Fruit fly (Drosophila melanogaster): ENCODE measurements around the gene CG9692.

DNA sequence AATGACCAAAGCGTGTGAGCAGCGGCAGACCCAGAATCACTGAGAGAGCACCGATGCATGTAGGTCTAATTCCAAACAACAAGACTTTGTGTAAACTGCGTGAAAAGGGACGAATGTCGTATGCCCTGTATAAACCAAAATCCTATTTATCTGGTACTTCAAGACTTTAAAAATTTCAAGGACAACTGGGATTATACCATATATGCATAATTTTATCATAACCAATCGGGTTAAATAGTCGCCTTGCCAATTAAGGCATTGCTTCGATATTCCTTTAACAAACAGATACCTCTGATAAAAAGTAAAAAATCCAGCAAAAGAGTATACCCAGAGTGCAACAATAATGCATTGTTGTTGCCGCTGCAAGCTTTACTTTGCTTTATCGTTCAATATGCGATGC, 21.8 kb upstream of the CG9692 start:
- TF ChIP-seq esn (GFP tag; optimal IDR thresholded peaks at IDR 0.05), result no peak
- TF ChIP-seq cyc (GFP tag; optimal IDR thresholded peaks at IDR 0.05), result no peak
- TF ChIP-seq fd85E (GFP tag; optimal IDR thresholded peaks at IDR 0.05), result no peak
- no peak for TF ChIP-seq CG3919 (GFP tag; optimal IDR thresholded peaks at IDR 0.05)
- no peak for TF ChIP-seq Smox (GFP tag; optimal IDR thresholded peaks at IDR 0.05)
- TF ChIP-seq CG16779 (tag; optimal IDR thresholded peaks at IDR 0.05), result no peak

Measured in whole organism, prepupa.